Worm (Caenorhabditis elegans): ENCODE measurements around the gene rom-4.

DNA sequence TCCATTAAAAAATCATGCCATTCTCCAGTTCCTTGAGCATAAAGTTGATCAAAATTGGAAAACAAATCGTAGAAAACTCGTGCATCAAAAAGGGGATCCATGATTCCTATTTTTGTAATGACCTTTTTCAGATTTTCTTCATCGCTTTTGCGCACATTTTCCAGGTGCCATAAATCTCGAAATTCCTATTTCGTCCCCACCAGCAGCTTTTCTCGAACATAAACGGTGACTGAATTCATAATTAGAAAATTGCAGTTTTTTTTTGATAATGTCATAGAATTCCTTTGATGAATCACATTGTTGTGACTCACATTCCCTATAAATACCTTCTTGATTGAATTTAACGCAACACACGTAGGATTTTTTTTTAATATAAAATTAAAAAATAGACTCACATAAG, 34.9 kb downstream of the rom-4 start, which contains the start of gene nhr-229:
- TF ChIP-seq ref-2 (tag; optimal IDR thresholded peaks at IDR 0.05) (no peak), pat-9 (tag; optimal IDR thresholded peaks at IDR 0.05) (no peak)
